Worm (Caenorhabditis elegans) whole organism, L3 larva: ENCODE measurements around the gene T10C6.16.

Experiments
- ZK546.5 ChIP-seq: sonication (generic microtip); optimal IDR thresholded peaks from 2 replicates; lab custom pipeline; 2017; ENCODE audit warnings: missing biosample characterization, missing genetic modification characterization
- aly-2 ChIP-seq: fragments of 150-350 bp; optimal IDR thresholded peaks from 2 replicates; lab custom pipeline; 2014; ENCODE audit warnings: missing biosample characterization, missing genetic modification characterization
- ama-1 ChIP-seq: fragments of 150-350 bp; optimal IDR thresholded peaks from 2 replicates; lab custom pipeline; 2018
- ceh-16 ChIP-seq: sonication (generic microtip); optimal IDR thresholded peaks from 2 replicates; lab custom pipeline; 2017; ENCODE audit warnings: missing biosample characterization, missing genetic modification characterization
- egl-5 ChIP-seq: fragments of 150-350 bp; optimal IDR thresholded peaks from 2 replicates; lab custom pipeline; 2017; ENCODE audit warnings: missing biosample characterization, missing genetic modification reagents, missing genetic modification characterization, inconsistent platforms
- elt-1 ChIP-seq: fragments of 150-350 bp; optimal IDR thresholded peaks from 2 replicates; lab custom pipeline; 2014; ENCODE audit warnings: missing biosample characterization, missing genetic modification characterization
- mdl-1 ChIP-seq: fragments of 150-350 bp; optimal IDR thresholded peaks from 2 replicates; lab custom pipeline; 2014; ENCODE audit warnings: missing biosample characterization, missing genetic modification characterization
- nhr-12 ChIP-seq: fragments of 150-350 bp; optimal IDR thresholded peaks from 2 replicates; lab custom pipeline; 2014; ENCODE audit warnings: missing biosample characterization, missing genetic modification characterization
- nhr-28 ChIP-seq: fragments of 150-350 bp; optimal IDR thresholded peaks from 2 replicates; lab custom pipeline; 2014; ENCODE audit warnings: missing biosample characterization, missing genetic modification characterization
- pha-4 ChIP-seq: fragments of 150-350 bp; optimal IDR thresholded peaks from 2 replicates; lab custom pipeline; 2014; ENCODE audit warnings: missing biosample characterization, missing genetic modification reagents, missing genetic modification characterization
- unc-62 ChIP-seq: fragments of 150-350 bp; sonication (generic microtip); optimal IDR thresholded peaks from 4 replicates; lab custom pipeline; 2014; ENCODE audit warnings: missing biosample characterization, missing genetic modification reagents, missing genetic modification characterization
- ztf-11 ChIP-seq: fragments of 150-350 bp; optimal IDR thresholded peaks from 2 replicates; lab custom pipeline; 2014; ENCODE audit warnings: missing biosample characterization, missing genetic modification characterization
- ztf-4 ChIP-seq: fragments of 150-350 bp; optimal IDR thresholded peaks from 2 replicates; lab custom pipeline; 2014; ENCODE audit warnings: missing biosample characterization, missing genetic modification characterization

DNA sequence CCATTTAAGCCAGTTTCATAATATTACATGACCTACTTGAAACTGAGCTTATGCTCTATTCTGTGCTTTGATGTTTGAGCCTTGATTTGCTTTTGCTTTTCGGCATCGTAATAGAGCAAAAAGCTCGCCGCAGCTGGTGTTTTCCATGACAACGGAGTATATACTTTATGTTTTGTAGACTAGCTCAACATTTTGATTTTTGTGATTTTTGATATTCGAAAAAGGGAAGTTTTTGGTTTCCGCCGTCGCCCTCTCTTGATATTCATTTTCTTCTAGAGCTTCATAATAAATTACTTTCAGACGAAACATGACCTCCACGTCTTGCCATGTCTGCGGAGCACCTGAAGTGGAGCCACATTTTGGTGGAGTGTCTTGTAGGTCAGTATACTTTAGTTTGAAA lies 30.5 kb downstream of the T10C6.16 start, which contains the start of gene nhr-63:
- TF ChIP-seq egl-5 (tag; lab: Kevin White, UChicago) (no peak), ama-1 (lab: Kevin White, UChicago) (no peak), ztf-11 (tag; lab: Kevin White, UChicago) (no peak), unc-62 (GFP tag; lab: Kevin White, UChicago) (no peak), nhr-12 (no peak), pha-4 (tag; lab: Kevin White, UChicago) (no peak), ztf-4 (tag; lab: Kevin White, UChicago) (no peak), nhr-28 (tag; lab: Kevin White, UChicago) (no peak), ceh-16 (tag; lab: Kevin White, UChicago) (no peak), mdl-1 (no peak), ZK546.5 (tag; lab: Kevin White, UChicago) (no peak), aly-2 (tag; lab: Kevin White, UChicago) (no peak), elt-1 (no peak)
